Fruit fly (Drosophila melanogaster) whole organism: ENCODE data around the gene CG3106.

ENCODE experiments used
- CG8478 ChIP-seq: fragments of >200 bp; optimal IDR thresholded peaks from 2 replicates; lab custom pipeline; 2018; ENCODE audit warnings: inconsistent platforms
- Dll ChIP-seq: fragments of >200 bp; optimal IDR thresholded peaks from 2 replicates; lab custom pipeline; 2017
- pan ChIP-seq: fragments of >200 bp; optimal IDR thresholded peaks from 2 replicates; lab custom pipeline; 2017
- psq ChIP-seq: fragments of >200 bp; optimal IDR thresholded peaks from 2 replicates; lab custom pipeline; 2017
- usp ChIP-seq: fragments of >200 bp; optimal IDR thresholded peaks from 2 replicates; lab custom pipeline; 2017; ENCODE audit warnings: missing biosample characterization, missing genetic modification characterization, mixed read lengths

- TF ChIP-seq CG8478 (lab: Kevin White, UChicago) (no peak), pan (no peak), usp (GFP tag; lab: Kevin White, UChicago) (no peak), psq (lab: Kevin White, UChicago) (no peak), Dll (no peak)
Measured at dm6 chrX:9650757-9651594, 11.7 kb downstream of the CG3106 start.
